Worm (Caenorhabditis elegans) whole organism, L1 larva: ENCODE results near the gene utp-20.

Experiments used
- C04F5.9 ChIP-seq: sonication (generic microtip); optimal IDR thresholded peaks from 2 replicates; lab custom pipeline; 2016; ENCODE audit warnings: missing genetic modification characterization, missing compliant biosample characterization
- Y116A8C.19 ChIP-seq: sonication (generic microtip); optimal IDR thresholded peaks from 2 replicates; lab custom pipeline; 2016; ENCODE audit warnings: missing compliant biosample characterization, missing genetic modification characterization, borderline replicate concordance
- ceh-90 ChIP-seq: sonication (generic microtip); optimal IDR thresholded peaks from 2 replicates; lab custom pipeline; 2016; ENCODE audit warnings: missing genetic modification characterization, missing compliant biosample characterization
- egl-13 ChIP-seq: sonication (generic microtip); optimal IDR thresholded peaks from 2 replicates; lab custom pipeline; 2016; ENCODE audit warnings: missing genotype, missing genetic modification reagents, missing genetic modification characterization, missing compliant biosample characterization
- hpl-2 ChIP-seq: fragments of 150-350 bp; optimal IDR thresholded peaks from 2 replicates; lab custom pipeline; 2014; ENCODE audit warnings: missing biosample characterization, missing genetic modification reagents, missing genetic modification characterization
- isw-1 ChIP-seq: fragments of 200-800 bp; sonication (Bioruptor generic); IDR thresholded peaks from 2 replicates; pipeline ENCODE4 v1.3.6; 2022; ENCODE audit warnings: missing genetic modification characterization, missing compliant biosample characterization
- lsy-2 ChIP-seq, 2 experiments: fragments of 150-350 bp; optimal IDR thresholded peaks; 2 replicates each; lab custom pipeline; 2014; ENCODE audit warnings: missing biosample characterization in 2 of 2, missing genetic modification characterization in 2 of 2
- nhr-19 ChIP-seq: fragments of 200-800 bp; sonication (Bioruptor generic); conservative IDR thresholded peaks from 2 replicates; pipeline ENCODE4 v1.3.6; 2022; ENCODE audit warnings: missing genetic modification characterization, missing compliant biosample characterization
- nhr-71 ChIP-seq: sonication (generic microtip); optimal IDR thresholded peaks from 2 replicates; lab custom pipeline; 2016; ENCODE audit warnings: mild to moderate bottlenecking, missing genetic modification characterization, moderate library complexity, missing compliant biosample characterization
- nhr-85 ChIP-seq: sonication (generic microtip); peaks from one replicate; lab custom pipeline; 2016; ENCODE audit warnings: missing genetic modification characterization, inconsistent platforms, missing compliant biosample characterization
- nhr-90 ChIP-seq: sonication (generic microtip); optimal IDR thresholded peaks from 2 replicates; lab custom pipeline; 2016; ENCODE audit warnings: mild to moderate bottlenecking, missing genetic modification characterization, missing compliant biosample characterization; ENCODE audit not compliant: poor library complexity
- rnt-1 ChIP-seq: sonication (generic microtip); optimal IDR thresholded peaks from 2 replicates; lab custom pipeline; 2016; ENCODE audit warnings: mild to moderate bottlenecking, missing genetic modification characterization, moderate library complexity, missing compliant biosample characterization
- skn-1 ChIP-seq: fragments of 150-350 bp; optimal IDR thresholded peaks from 2 replicates; lab custom pipeline; 2014; ENCODE audit warnings: missing biosample characterization, missing genetic modification characterization
- snu-23 ChIP-seq: sonication (generic microtip); optimal IDR thresholded peaks from 2 replicates; lab custom pipeline; 2016; ENCODE audit warnings: missing genetic modification characterization, missing compliant biosample characterization
- swsn-7 ChIP-seq: sonication (generic microtip); optimal IDR thresholded peaks from 2 replicates; lab custom pipeline; 2016; ENCODE audit warnings: missing genetic modification characterization, missing compliant biosample characterization
- unc-86 ChIP-seq: sonication (generic microtip); optimal IDR thresholded peaks from 2 replicates; lab custom pipeline; 2016; ENCODE audit warnings: missing genetic modification characterization, missing compliant biosample characterization
- ztf-4 ChIP-seq: fragments of 150-350 bp; optimal IDR thresholded peaks from 2 replicates; lab custom pipeline; 2014; ENCODE audit warnings: missing biosample characterization, missing genetic modification characterization

Gene utp-20

DNA sequence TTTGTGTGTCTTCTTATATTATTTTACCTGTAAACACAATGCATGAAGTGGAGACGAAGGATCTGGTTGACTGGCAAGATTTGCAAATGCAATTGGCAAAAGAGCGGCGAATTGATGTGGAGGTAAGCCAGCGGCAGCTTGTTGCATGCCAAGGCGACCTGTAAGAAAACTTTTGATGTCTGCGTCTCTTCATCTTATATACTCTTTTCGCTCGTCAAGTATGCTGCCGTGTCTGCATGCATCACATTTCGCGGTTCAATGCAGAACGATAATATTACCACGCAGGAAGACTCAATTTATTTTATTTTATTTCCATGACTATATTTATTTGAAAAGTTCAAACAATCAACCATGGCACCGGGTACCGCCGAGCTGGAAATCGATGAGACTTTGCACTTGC is 64.8 kb downstream of the utp-20 start, which contains the start of gene vps-33.2 (continued):
- no peak for TF ChIP-seq Y116A8C.19 (tag; lab: Kevin White, UChicago)
- TF ChIP-seq C04F5.9, result peak; percentile 13
- no peak for TF ChIP-seq hpl-2 (GFP tag; lab: Kevin White, UChicago)
- TF ChIP-seq rnt-1 (tag; lab: Kevin White, UChicago), result peak; percentile 68
- peak; percentile 60 for TF ChIP-seq snu-23 (GFP tag; lab: Kevin White, UChicago)
- no peak for TF ChIP-seq ztf-4 (tag; lab: Kevin White, UChicago)
- TF ChIP-seq ceh-90, result no peak
- TF ChIP-seq swsn-7 (tag; lab: Kevin White, UChicago), result peak; percentile 61
- TF ChIP-seq nhr-90 (tag; lab: Kevin White, UChicago), result peak; percentile 0
- peak; percentile 68 for TF ChIP-seq nhr-71 (tag; lab: Kevin White, UChicago)
- TF ChIP-seq lsy-2 (tag; optimal IDR thresholded peaks at IDR 0.05; lab: Kevin White, UChicago), result peak; percentile 55 to 61
- TF ChIP-seq isw-1 (GFP tag; lab: Robert Waterston, UW), result no peak
- no peak for TF ChIP-seq skn-1 (tag; lab: Kevin White, UChicago)
- peak; percentile 53 for TF ChIP-seq nhr-19 (GFP tag; lab: Robert Waterston, UW)
- TF ChIP-seq unc-86 (tag; lab: Kevin White, UChicago), result peak; percentile 40
- no peak for TF ChIP-seq egl-13
- peak; percentile 57 for TF ChIP-seq nhr-85 (tag; lab: Kevin White, UChicago)
